Worm (Caenorhabditis elegans) whole organism, L3 larva: Measurements from ENCODE around the gene str-19.

ENCODE experiments used
- ama-1 ChIP-seq: fragments of 150-350 bp; optimal IDR thresholded peaks from 2 replicates; lab custom pipeline; 2018
- lin-15B ChIP-seq: fragments of 150-350 bp; optimal IDR thresholded peaks from 2 replicates; lab custom pipeline; 2014; ENCODE audit warnings: missing biosample characterization, missing genetic modification characterization
- mdl-1 ChIP-seq: fragments of 150-350 bp; optimal IDR thresholded peaks from 2 replicates; lab custom pipeline; 2014; ENCODE audit warnings: missing biosample characterization, missing genetic modification characterization
- nhr-11 ChIP-seq: fragments of 150-350 bp; optimal IDR thresholded peaks from 2 replicates; lab custom pipeline; 2014; ENCODE audit warnings: missing biosample characterization, missing genetic modification characterization
- nhr-28 ChIP-seq: fragments of 150-350 bp; optimal IDR thresholded peaks from 2 replicates; lab custom pipeline; 2014; ENCODE audit warnings: missing biosample characterization, missing genetic modification characterization
- nhr-43 ChIP-seq: sonication (generic microtip); optimal IDR thresholded peaks from 2 replicates; lab custom pipeline; 2016; ENCODE audit warnings: mild to moderate bottlenecking, missing genetic modification characterization, missing compliant biosample characterization; ENCODE audit not compliant: poor library complexity, severe bottlenecking

DNA sequence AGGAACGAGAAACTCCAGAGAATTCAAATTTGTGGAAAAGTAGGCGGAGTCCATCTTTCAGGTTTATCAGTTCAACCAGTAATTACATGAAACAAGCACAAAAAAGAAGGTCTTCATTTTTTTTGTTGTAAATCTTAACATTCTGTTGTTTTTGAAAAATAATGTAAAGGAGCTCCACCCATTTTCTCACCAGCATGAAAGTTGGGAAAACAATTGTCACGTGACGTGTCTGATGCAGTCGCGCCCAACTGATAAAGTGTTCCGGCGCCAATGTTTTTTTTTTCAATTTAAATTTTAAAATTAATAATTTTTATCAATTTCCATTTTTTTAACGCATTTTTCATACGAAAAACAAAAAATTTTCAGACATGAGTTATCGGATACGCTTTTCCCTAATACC lies 24.8 kb upstream of the str-19 start, which contains the start of gene F57A10.4:
- TF ChIP-seq nhr-43 (tag; lab: Kevin White, UChicago) = no peak
- TF ChIP-seq nhr-28 (tag; lab: Kevin White, UChicago) = no peak
- TF ChIP-seq lin-15B = no peak
- TF ChIP-seq mdl-1 (tag; lab: Kevin White, UChicago) = no peak
- no peak for TF ChIP-seq ama-1 (lab: Kevin White, UChicago)
- no peak for TF ChIP-seq nhr-11 (tag; lab: Kevin White, UChicago)
